Fruit fly (Drosophila melanogaster) whole organism, embryonic: ENCODE results near the gene CG5541.

Experiments
- CG10274 ChIP-seq: fragments of 200-800 bp; sonication (Bioruptor generic); optimal IDR thresholded peaks from 3 replicates; lab custom pipeline; 2017; ENCODE audit warnings: missing biosample characterization, mild to moderate bottlenecking, missing genetic modification characterization
- CG10366 ChIP-seq: fragments of 200-800 bp; sonication (Bioruptor generic); IDR thresholded peaks from 2 replicates; pipeline ENCODE4 v1.3.6; 2022; ENCODE audit warnings: missing biosample characterization, missing genetic modification characterization
- CG11696 ChIP-seq: fragments of 200-800 bp; sonication (Bioruptor generic); IDR thresholded peaks from 2 replicates; pipeline ENCODE4 v1.3.6; 2022; ENCODE audit warnings: missing biosample characterization, missing genetic modification characterization
- CG12071 ChIP-seq: fragments of 200-800 bp; sonication (Bioruptor generic); optimal IDR thresholded peaks from 3 replicates; lab custom pipeline; 2018; ENCODE audit warnings: missing biosample characterization, mild to moderate bottlenecking, missing genetic modification characterization
- CG13296 ChIP-seq: fragments of 200-800 bp; sonication (Bioruptor generic); optimal IDR thresholded peaks from 3 replicates; lab custom pipeline; 2018; ENCODE audit warnings: missing biosample characterization, mild to moderate bottlenecking, missing genetic modification characterization
- CG13775 ChIP-seq: fragments of 200-800 bp; sonication (Bioruptor generic); optimal IDR thresholded peaks from 3 replicates; lab custom pipeline; 2017; ENCODE audit warnings: missing biosample characterization, mild to moderate bottlenecking, missing genetic modification characterization
- CG17328 ChIP-seq: fragments of 200-800 bp; sonication (Bioruptor generic); IDR thresholded peaks from 2 replicates; pipeline ENCODE4 v1.3.6; 2022; ENCODE audit warnings: missing biosample characterization, missing genetic modification characterization
- CG17385 ChIP-seq: fragments of 200-800 bp; sonication (Bioruptor generic); optimal IDR thresholded peaks from 3 replicates; lab custom pipeline; 2018; ENCODE audit warnings: missing biosample characterization, mild to moderate bottlenecking, missing genetic modification characterization
- CG2889 ChIP-seq: fragments of 200-800 bp; sonication (Bioruptor generic); IDR thresholded peaks from 3 replicates; pipeline ENCODE4 v1.3.6; 2022; ENCODE audit warnings: missing biosample characterization, missing genetic modification characterization
- CG30431 ChIP-seq: fragments of 200-800 bp; sonication (Bioruptor generic); optimal IDR thresholded peaks from 2 replicates; lab custom pipeline; 2017; ENCODE audit warnings: missing biosample characterization, missing genetic modification characterization
- CG33557 ChIP-seq: fragments of 200-800 bp; sonication (Bioruptor generic); optimal IDR thresholded peaks from 2 replicates; lab custom pipeline; 2019; ENCODE audit warnings: missing biosample characterization, mild to moderate bottlenecking, missing genetic modification characterization, moderate library complexity
- CG6689 ChIP-seq: fragments of 200-800 bp; sonication (Bioruptor generic); IDR thresholded peaks from 2 replicates; pipeline ENCODE4 v1.3.6; 2022; ENCODE audit warnings: missing biosample characterization, missing genetic modification characterization
- CG8388 ChIP-seq: fragments of 200-800 bp; sonication (Bioruptor generic); optimal IDR thresholded peaks from 2 replicates; lab custom pipeline; 2019; ENCODE audit warnings: missing biosample characterization, mild to moderate bottlenecking, missing genetic modification characterization, moderate library complexity
- Chrac-16 ChIP-seq: fragments of 200-800 bp; sonication (Bioruptor generic); optimal IDR thresholded peaks from 3 replicates; lab custom pipeline; 2016; ENCODE audit warnings: missing biosample characterization, missing genetic modification characterization
- Drgx ChIP-seq: fragments of 200-800 bp; sonication (Bioruptor generic); IDR thresholded peaks from 2 replicates; pipeline ENCODE4 v1.3.6; 2022; ENCODE audit warnings: missing biosample characterization, missing genetic modification characterization
- E2f2 ChIP-seq: fragments of 200-800 bp; sonication (Bioruptor generic); IDR thresholded peaks from 2 replicates; pipeline ENCODE4 v1.3.6; 2022; ENCODE audit warnings: missing biosample characterization, missing genetic modification characterization
- HHEX ChIP-seq: fragments of 200-800 bp; sonication (Bioruptor generic); optimal IDR thresholded peaks from 3 replicates; lab custom pipeline; 2017; ENCODE audit warnings: missing biosample characterization, mild to moderate bottlenecking, missing genetic modification characterization, missing genetic modification reagents
- Hmr ChIP-seq: fragments of 200-800 bp; sonication (Bioruptor generic); optimal IDR thresholded peaks from 3 replicates; lab custom pipeline; 2017; ENCODE audit warnings: mild to moderate bottlenecking, missing biosample characterization, missing genetic modification reagents, missing genetic modification characterization
- Hr51 ChIP-seq, 2 experiments: fragments of 200-800 bp; sonication (Bioruptor generic); optimal IDR thresholded peaks; 2 replicates in 1 of 2; 3 replicates in 1 of 2; lab custom pipeline; 2016 to 2018; ENCODE audit warnings: missing biosample characterization in 2 of 2, missing genetic modification characterization in 2 of 2, mild to moderate bottlenecking in 1 of 2, moderate library complexity in 1 of 2
- Mad ChIP-seq: fragments of 200-800 bp; sonication (Bioruptor generic); optimal IDR thresholded peaks from 2 replicates; lab custom pipeline; 2016; ENCODE audit warnings: missing biosample characterization, missing genetic modification characterization
- Med ChIP-seq: fragments of 200-800 bp; sonication (Bioruptor generic); peaks from one replicate; lab custom pipeline; 2016; ENCODE audit warnings: missing biosample characterization, missing genetic modification characterization, mild to moderate bottlenecking, inconsistent platforms, moderate library complexity
- NC2β ChIP-seq: fragments of 200-800 bp; sonication (Bioruptor generic); optimal IDR thresholded peaks from 2 replicates; lab custom pipeline; 2016; ENCODE audit warnings: missing biosample characterization, missing genetic modification characterization
- Neu2 ChIP-seq: fragments of 200-800 bp; sonication (Bioruptor generic); optimal IDR thresholded peaks from 3 replicates; lab custom pipeline; 2016; ENCODE audit warnings: missing biosample characterization, missing genetic modification characterization, borderline replicate concordance
- Nf-YB ChIP-seq: fragments of 200-800 bp; sonication (Bioruptor generic); optimal IDR thresholded peaks from 3 replicates; lab custom pipeline; 2019; ENCODE audit warnings: missing biosample characterization, mild to moderate bottlenecking, missing genetic modification characterization, moderate library complexity
- Opbp ChIP-seq: fragments of 200-800 bp; sonication (Bioruptor generic); IDR thresholded peaks from 3 replicates; pipeline ENCODE4 v1.3.6; 2022; ENCODE audit warnings: missing biosample characterization, missing genetic modification characterization; ENCODE audit not compliant: partially characterized antibody
- Rx ChIP-seq: fragments of 200-800 bp; sonication (Bioruptor generic); IDR thresholded peaks from 2 replicates; pipeline ENCODE4 v1.3.6; 2022; ENCODE audit warnings: missing biosample characterization, missing genetic modification characterization
- Sox102F ChIP-seq: fragments of 200-800 bp; sonication (Bioruptor generic); optimal IDR thresholded peaks from 2 replicates; lab custom pipeline; 2018; ENCODE audit warnings: missing biosample characterization, mild to moderate bottlenecking, missing genetic modification characterization, moderate library complexity
- Vsx1 ChIP-seq: fragments of 200-800 bp; sonication (Bioruptor generic); optimal IDR thresholded peaks from 2 replicates; lab custom pipeline; 2017; ENCODE audit warnings: missing biosample characterization, mild to moderate bottlenecking, missing genetic modification characterization, missing genetic modification reagents
- ato ChIP-seq: fragments of 200-800 bp; sonication (Bioruptor generic); IDR thresholded peaks from 2 replicates; pipeline ENCODE4 v1.3.6; 2022; ENCODE audit warnings: missing biosample characterization, missing genetic modification characterization; ENCODE audit not compliant: partially characterized antibody
- bcd ChIP-seq: fragments of 200-800 bp; sonication (Bioruptor generic); optimal IDR thresholded peaks from 2 replicates; lab custom pipeline; 2017; ENCODE audit warnings: missing biosample characterization, mild to moderate bottlenecking, missing genetic modification characterization
- btn ChIP-seq: fragments of 200-800 bp; sonication (Bioruptor generic); optimal IDR thresholded peaks from 2 replicates; lab custom pipeline; 2016; ENCODE audit warnings: missing biosample characterization, missing genetic modification characterization
- chinmo ChIP-seq: fragments of 200-800 bp; sonication (Bioruptor generic); IDR thresholded peaks from 4 replicates; pipeline ENCODE4 v1.3.6; 2022; ENCODE audit warnings: missing biosample characterization, missing genetic modification characterization; ENCODE audit not compliant: partially characterized antibody
- crp ChIP-seq, 2 experiments: fragments of 200-800 bp; sonication (Bioruptor generic); optimal IDR thresholded peaks; 2 replicates in 1 of 2; 3 replicates in 1 of 2; lab custom pipeline; 2017; ENCODE audit warnings: missing biosample characterization in 2 of 2, missing genetic modification characterization in 2 of 2, mild to moderate bottlenecking in 1 of 2, moderate library complexity in 1 of 2
- en ChIP-seq: fragments of 200-800 bp; sonication (Bioruptor generic); optimal IDR thresholded peaks from 2 replicates; lab custom pipeline; 2016; ENCODE audit warnings: missing biosample characterization, missing genetic modification characterization
- fd64A ChIP-seq: fragments of 200-800 bp; sonication (Bioruptor generic); optimal IDR thresholded peaks from 3 replicates; lab custom pipeline; 2018; ENCODE audit warnings: missing biosample characterization, mild to moderate bottlenecking, missing genetic modification characterization
- gce ChIP-seq: fragments of 200-800 bp; sonication (Bioruptor generic); IDR thresholded peaks from 3 replicates; pipeline ENCODE4 v1.3.6; 2022; ENCODE audit warnings: missing biosample characterization, missing genetic modification characterization
- hb ChIP-seq: fragments of 200-800 bp; sonication (Bioruptor generic); IDR thresholded peaks from 3 replicates; pipeline ENCODE4 v1.3.6; 2022; ENCODE audit warnings: missing biosample characterization, missing genetic modification characterization; ENCODE audit not compliant: partially characterized antibody
- jing ChIP-seq: fragments of 200-800 bp; sonication (Bioruptor generic); optimal IDR thresholded peaks from 2 replicates; lab custom pipeline; 2018; ENCODE audit warnings: missing biosample characterization, mild to moderate bottlenecking, missing genetic modification characterization
- lola ChIP-seq, 3 experiments: fragments of >200 bp in 2 of 3; fragments of 200-800 bp in 1 of 3; sonication (Bioruptor generic) in 1 of 3; optimal IDR thresholded peaks; 2 replicates each; lab custom pipeline; 2017 to 2019; ENCODE audit warnings: missing biosample characterization in 3 of 3, missing genetic modification characterization in 3 of 3, mild to moderate bottlenecking in 1 of 3, moderate library complexity in 1 of 3
- pros ChIP-seq: fragments of 200-800 bp; sonication (Bioruptor generic); optimal IDR thresholded peaks from 3 replicates; lab custom pipeline; 2019; ENCODE audit warnings: missing biosample characterization, mild to moderate bottlenecking, missing genetic modification characterization, moderate library complexity
- shn ChIP-seq: fragments of 200-800 bp; sonication (Bioruptor generic); optimal IDR thresholded peaks from 3 replicates; lab custom pipeline; 2016; ENCODE audit warnings: missing biosample characterization, missing genetic modification characterization
- sima ChIP-seq: fragments of 200-800 bp; sonication (Bioruptor generic); optimal IDR thresholded peaks from 2 replicates; lab custom pipeline; 2016; ENCODE audit warnings: missing biosample characterization, missing genetic modification characterization
- ssp ChIP-seq: fragments of 200-800 bp; sonication (Bioruptor generic); IDR thresholded peaks from 2 replicates; pipeline ENCODE4 v1.3.6; 2022; ENCODE audit warnings: missing biosample characterization, missing genetic modification characterization
- tio ChIP-seq: fragments of 200-800 bp; sonication (Bioruptor generic); optimal IDR thresholded peaks from 2 replicates; lab custom pipeline; 2017; ENCODE audit warnings: missing biosample characterization, missing genetic modification characterization, inconsistent platforms
- tup ChIP-seq: fragments of 200-800 bp; sonication (Bioruptor generic); optimal IDR thresholded peaks from 2 replicates; lab custom pipeline; 2016; ENCODE audit warnings: missing biosample characterization, mild to moderate bottlenecking, missing genetic modification characterization, moderate library complexity
- unc-4 ChIP-seq: fragments of 200-800 bp; sonication (Bioruptor generic); IDR thresholded peaks from 2 replicates; pipeline ENCODE4 v1.3.6; 2022; ENCODE audit warnings: missing biosample characterization, missing genetic modification characterization; ENCODE audit not compliant: partially characterized antibody
- unpg ChIP-seq: fragments of 200-800 bp; sonication (Bioruptor generic); optimal IDR thresholded peaks from 3 replicates; lab custom pipeline; 2018; ENCODE audit warnings: missing biosample characterization, mild to moderate bottlenecking, missing genetic modification characterization, moderate library complexity
- usp ChIP-seq: fragments of >200 bp; optimal IDR thresholded peaks from 2 replicates; lab custom pipeline; 2017; ENCODE audit warnings: missing biosample characterization, missing genetic modification characterization

CG5541 gene

dm6 chrX:15084580-15085138 is 40.7 kb downstream of the CG5541 start, which contains the start of gene Cox17:
TSS of gene Cox17 (minus strand) at chrX:15084699.
- TF ChIP-seq hb (GFP tag; lab: Robert Waterston, UW) (peak; percentile 67; the same call in 1 of the 3 replicates), NC2β (GFP tag; lab: Kevin White, UChicago) (peak; percentile 43), Neu2 (GFP tag; lab: Kevin White, UChicago) (no peak), CG30431 (GFP tag; lab: Kevin White, UChicago) (peak; percentile 66), unpg (peak; percentile 64), CG2889 (GFP tag; lab: Robert Waterston, UW) (0 out of 3 replicates have a peak, but pooled peaks have one; percentile 40), CG33557 (GFP tag; lab: Kevin White, UChicago) (peak; percentile 76), tup (GFP tag; lab: Kevin White, UChicago) (peak; percentile 23), jing (GFP tag; lab: Kevin White, UChicago) (peak; percentile 35), Hr51 (GFP tag; optimal IDR thresholded peaks at IDR 0.05; lab: Kevin White, UChicago) (peak; percentile 59 to 82), CG13296 (peak; percentile 77), chinmo (GFP tag; lab: Robert Waterston, UW) (0 out of 4 replicates have a peak, but pooled peaks have one; percentile 67), tio (GFP tag; lab: Kevin White, UChicago) (peak; percentile 89), Vsx1 (GFP tag; lab: Kevin White, UChicago) (peak; percentile 70), CG13775 (GFP tag; lab: Kevin White, UChicago) (peak; percentile 90), lola (GFP tag; optimal IDR thresholded peaks at IDR 0.05; lab: Kevin White, UChicago) (peak in 1 of 3 experiments; percentile 86), sima (GFP tag; lab: Kevin White, UChicago) (no peak), ato (GFP tag; lab: Robert Waterston, UW) (no peak), CG12071 (GFP tag; lab: Kevin White, UChicago) (peak; percentile 20), Chrac-16 (GFP tag; lab: Kevin White, UChicago) (peak; percentile 84), CG17385 (GFP tag; lab: Kevin White, UChicago) (peak; percentile 78), E2f2 (GFP tag; lab: Robert Waterston, UW) (peak; percentile 43; the same call in 1 of the 2 replicates), Med (GFP tag; lab: Kevin White, UChicago) (peak; percentile 87), usp (GFP tag; lab: Kevin White, UChicago) (no peak), Sox102F (GFP tag; lab: Kevin White, UChicago) (peak; percentile 78), CG10274 (GFP tag; lab: Kevin White, UChicago) (peak; percentile 55), Drgx (GFP tag; lab: Robert Waterston, UW) (peak; percentile 65; the same call in 1 of the 2 replicates), crp (GFP tag; optimal IDR thresholded peaks at IDR 0.05; lab: Kevin White, UChicago) (peak; percentile 38 to 85), HHEX (peak; percentile 61), ssp (GFP tag; lab: Robert Waterston, UW) (peak; percentile 67), gce (GFP tag; lab: Robert Waterston, UW) (no peak), Mad (GFP tag; lab: Kevin White, UChicago) (peak; percentile 72), fd64A (GFP tag; lab: Kevin White, UChicago) (no peak), CG8388 (peak; percentile 77), CG6689 (GFP tag; lab: Robert Waterston, UW) (peak; percentile 74), Hmr (GFP tag; lab: Kevin White, UChicago) (peak; percentile 84), CG10366 (peak; percentile 66), bcd (GFP tag; lab: Kevin White, UChicago) (peak; percentile 84), Rx (GFP tag; lab: Robert Waterston, UW) (0 out of 2 replicates have a peak, but pooled peaks have one; percentile 33), shn (peak; percentile 62), pros (no peak), Opbp (peak; percentile 56; the same call in 2 of the 3 replicates), CG17328 (GFP tag; lab: Robert Waterston, UW) (peak; percentile 48; the same call in 1 of the 2 replicates), unc-4 (GFP tag; lab: Robert Waterston, UW) (peak; percentile 76), btn (GFP tag; lab: Kevin White, UChicago) (no peak), en (no peak), Nf-YB (GFP tag; lab: Kevin White, UChicago) (peak; percentile 53), CG11696 (GFP tag; lab: Robert Waterston, UW) (no peak)
